Fruit fly (Drosophila melanogaster): ENCODE results near the gene Nup58.

Gene Nup58

dm6 chr3R:19619908-19620307 is 24.9 kb upstream of the Nup58 start (continued):
- TF ChIP-seq ewg (GFP tag; optimal IDR thresholded peaks at IDR 0.05) (no peak), CG7987 (GFP tag; optimal IDR thresholded peaks at IDR 0.05) (peak; percentile 29), sd (tag; optimal IDR thresholded peaks at IDR 0.05) (peak; percentile 86), lab (GFP tag; optimal IDR thresholded peaks at IDR 0.05) (peak; percentile 28), bab2 (GFP tag; optimal IDR thresholded peaks at IDR 0.05) (no peak), Med (GFP tag) (peak; percentile 80), Doc2 (GFP tag; IDR thresholded peaks at IDR 0.05) (no peak), CG12769 (tag; optimal IDR thresholded peaks at IDR 0.05) (peak; percentile 47), Myb (GFP tag; optimal IDR thresholded peaks at IDR 0.05) (no peak), CG9727 (GFP tag; optimal IDR thresholded peaks at IDR 0.05) (peak; percentile 3), CG6272 (GFP tag; IDR thresholded peaks at IDR 0.05) (no peak), Atf3 (GFP tag; optimal IDR thresholded peaks at IDR 0.05) (no peak), CG16779 (GFP tag; IDR thresholded peaks at IDR 0.05) (no peak), Jarid2 (GFP tag; optimal IDR thresholded peaks at IDR 0.05) (no peak), CG18764 (GFP tag; optimal IDR thresholded peaks at IDR 0.05) (no peak), Deaf1 (tag; optimal IDR thresholded peaks at IDR 0.05) (peak; percentile 28), NFAT (GFP tag; IDR thresholded peaks at IDR 0.05) (no peak)

dm6 chr3R:19620953-19621352 is 23.9 kb upstream of the Nup58 start:
- no peak for TF ChIP-seq YL-1 (GFP tag; optimal IDR thresholded peaks at IDR 0.05)
- TF ChIP-seq chn (GFP tag; optimal IDR thresholded peaks at IDR 0.05), result no peak
- TF ChIP-seq CG10321 (GFP tag; IDR thresholded peaks at IDR 0.05), result no peak
- no peak for TF ChIP-seq CG8281 (tag; optimal IDR thresholded peaks at IDR 0.05)
- TF ChIP-seq Atf3 (GFP tag; optimal IDR thresholded peaks at IDR 0.05), result no peak
- TF ChIP-seq corto (GFP tag; optimal IDR thresholded peaks at IDR 0.05), result no peak
- TF ChIP-seq CG4360 (GFP tag; IDR thresholded peaks at IDR 0.05), result no peak
- no peak for TF ChIP-seq MTF-1 (GFP tag; optimal IDR thresholded peaks at IDR 0.05; ENCODE audit: borderline replicate concordance)
- no peak for TF ChIP-seq CG1832 (GFP tag; optimal IDR thresholded peaks at IDR 0.05)
- no peak for TF ChIP-seq ham (GFP tag; IDR thresholded peaks at IDR 0.05)
- TF ChIP-seq CG10366 (GFP tag; IDR thresholded peaks at IDR 0.05), result no peak
- TF ChIP-seq CG10267 (tag; optimal IDR thresholded peaks at IDR 0.05), result no peak
- no peak for TF ChIP-seq CG3847 (GFP tag; IDR thresholded peaks at IDR 0.05)
- TF ChIP-seq bsh (GFP tag; optimal IDR thresholded peaks at IDR 0.05), result no peak
- TF ChIP-seq Adf1 (GFP tag; IDR thresholded peaks at IDR 0.05), result peak; percentile 63; the same call in 1 of the 2 replicates
- no peak for TF ChIP-seq peb (GFP tag; IDR thresholded peaks at IDR 0.05)
- no peak for TF ChIP-seq Sox102F (GFP tag; optimal IDR thresholded peaks at IDR 0.05)
- TF ChIP-seq CG13424 (tag; optimal IDR thresholded peaks at IDR 0.05), result no peak
- no peak for TF ChIP-seq Camta (GFP tag; optimal IDR thresholded peaks at IDR 0.05)
- TF ChIP-seq CG17361 (GFP tag; IDR thresholded peaks at IDR 0.05), result no peak
- no peak for TF ChIP-seq CG42726 (GFP tag; IDR thresholded peaks at IDR 0.05; ENCODE audit: partially characterized antibody)
- no peak for TF ChIP-seq CG6689 (GFP tag; IDR thresholded peaks at IDR 0.05)
- peak; percentile 53 for TF ChIP-seq B-H2 (GFP tag; optimal IDR thresholded peaks at IDR 0.05)
- TF ChIP-seq pros (GFP tag; optimal IDR thresholded peaks at IDR 0.05), result no peak
- TF ChIP-seq CG31388 (GFP tag; optimal IDR thresholded peaks at IDR 0.05), result no peak
- no peak for TF ChIP-seq pfk (GFP tag; optimal IDR thresholded peaks at IDR 0.05)
- TF ChIP-seq CG5180 (GFP tag; optimal IDR thresholded peaks at IDR 0.05), result peak; percentile 6
- no peak for TF ChIP-seq CG30431 (GFP tag; optimal IDR thresholded peaks at IDR 0.05)
- no peak for TF ChIP-seq Neu2 (GFP tag; optimal IDR thresholded peaks at IDR 0.05; ENCODE audit: borderline replicate concordance)
- peak; percentile 36 for TF ChIP-seq nau (GFP tag; optimal IDR thresholded peaks at IDR 0.05)
- TF ChIP-seq schlank (tag; optimal IDR thresholded peaks at IDR 0.05), result peak; percentile 5
- TF ChIP-seq fd102C (GFP tag; optimal IDR thresholded peaks at IDR 0.05), result no peak
- no peak for TF ChIP-seq Bteb2 (GFP tag; optimal IDR thresholded peaks at IDR 0.05)
- no peak for TF ChIP-seq CG8924 (tag; optimal IDR thresholded peaks at IDR 0.05)
- TF ChIP-seq CG9609 (GFP tag; optimal IDR thresholded peaks at IDR 0.05), result no peak
